Fruit fly (Drosophila melanogaster): ENCODE results near the gene CG32700.
A peak's percentile ranks its signal among the peaks of the same experiment; 100 is the strongest.

The CG32700 gene

DNA sequence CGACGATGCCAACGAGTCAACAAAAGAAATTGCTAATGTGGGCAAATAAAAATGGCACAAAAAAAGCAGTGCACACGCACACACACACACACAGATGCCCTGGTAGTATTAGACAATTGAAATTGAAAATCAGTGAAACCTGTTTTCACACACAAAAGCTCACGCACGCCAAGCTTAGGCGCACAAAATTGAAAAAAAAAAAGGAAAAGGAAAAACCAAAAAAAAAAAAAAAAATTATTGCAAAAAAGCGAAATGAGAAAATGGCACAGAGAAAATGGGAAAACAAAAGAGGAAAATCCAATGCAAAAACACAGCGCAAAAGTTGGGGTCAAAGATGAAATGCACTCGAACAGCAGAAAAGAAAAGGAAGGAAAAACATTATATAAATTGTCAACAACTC is 76.5 kb downstream of the CG32700 start:
- TF ChIP-seq CG31627 (GFP tag; optimal IDR thresholded peaks at IDR 0.05) (no peak), vri (GFP tag; optimal IDR thresholded peaks at IDR 0.05) (no peak), CG15336 (GFP tag; IDR thresholded peaks at IDR 0.05) (peak; percentile 61; the same call in 1 of the 2 replicates), salr (GFP tag; optimal IDR thresholded peaks at IDR 0.05) (no peak), topi (GFP tag; optimal IDR thresholded peaks at IDR 0.05) (no peak), dac (GFP tag; optimal IDR thresholded peaks at IDR 0.05) (no peak), net (GFP tag; optimal IDR thresholded peaks at IDR 0.05) (no peak), Lpt (GFP tag; optimal IDR thresholded peaks at IDR 0.05) (peak; percentile 41), fkh (GFP tag; optimal IDR thresholded peaks at IDR 0.05) (no peak), Gug (GFP tag; IDR thresholded peaks at IDR 0.05) (no peak), Eip75B (GFP tag; optimal IDR thresholded peaks at IDR 0.05) (no peak), ss (GFP tag; optimal IDR thresholded peaks at IDR 0.05) (no peak), fd85E (GFP tag; optimal IDR thresholded peaks at IDR 0.05) (no peak), CG4318 (GFP tag; optimal IDR thresholded peaks at IDR 0.05) (no peak), Hr38 (GFP tag; optimal IDR thresholded peaks at IDR 0.05) (no peak), Smox (GFP tag; optimal IDR thresholded peaks at IDR 0.05) (no peak), acj6 (GFP tag; optimal IDR thresholded peaks at IDR 0.05) (no peak), CG1621 (tag; optimal IDR thresholded peaks at IDR 0.05) (no peak), achi (GFP tag; optimal IDR thresholded peaks at IDR 0.05) (no peak), OdsH (GFP tag; optimal IDR thresholded peaks at IDR 0.05) (no peak), CG34406 (GFP tag; optimal IDR thresholded peaks at IDR 0.05) (no peak), CG6808 (GFP tag; optimal IDR thresholded peaks at IDR 0.05) (no peak), CG10631 (GFP tag; optimal IDR thresholded peaks at IDR 0.05) (no peak), Hr39 (GFP tag; optimal IDR thresholded peaks at IDR 0.05) (no peak), lz (GFP tag; optimal IDR thresholded peaks at IDR 0.05) (no peak), eg (GFP tag; IDR thresholded peaks at IDR 0.05) (peak; percentile 78; the same call in 2 of the 3 replicates), CG8119 (GFP tag; IDR thresholded peaks at IDR 0.05) (peak; percentile 77), CG7368 (GFP tag; optimal IDR thresholded peaks at IDR 0.05) (no peak), Sox102F (GFP tag; optimal IDR thresholded peaks at IDR 0.05) (no peak), svp (GFP tag) (no peak), CG11902 (GFP tag; optimal IDR thresholded peaks at IDR 0.05) (no peak), CG9139 (GFP tag; optimal IDR thresholded peaks at IDR 0.05) (no peak), Eip78C (GFP tag) (no peak), CG10669 (GFP tag; optimal IDR thresholded peaks at IDR 0.05) (no peak), Met (GFP tag; optimal IDR thresholded peaks at IDR 0.05) (no peak), CG6276 (GFP tag; optimal IDR thresholded peaks at IDR 0.05) (peak; percentile 44), Blimp-1 (GFP tag; optimal IDR thresholded peaks at IDR 0.05) (no peak), CG8319 (GFP tag; optimal IDR thresholded peaks at IDR 0.05) (no peak), CG16779 (tag; optimal IDR thresholded peaks at IDR 0.05) (no peak), CG3032 (tag; optimal IDR thresholded peaks at IDR 0.05) (no peak), cyc (GFP tag; optimal IDR thresholded peaks at IDR 0.05) (no peak), CG6792 (GFP tag; optimal IDR thresholded peaks at IDR 0.05) (no peak), CG11762 (GFP tag; optimal IDR thresholded peaks at IDR 0.05; ENCODE audit: insufficient read depth) (no peak), CG32006 (GFP tag; optimal IDR thresholded peaks at IDR 0.05) (no peak), CG6854 (GFP tag; optimal IDR thresholded peaks at IDR 0.05) (no peak), spab (GFP tag; optimal IDR thresholded peaks at IDR 0.05) (no peak), CG8632 (GFP tag; optimal IDR thresholded peaks at IDR 0.05) (no peak), Hr4 (GFP tag; optimal IDR thresholded peaks at IDR 0.05) (peak; percentile 12), Sox15 (GFP tag; optimal IDR thresholded peaks at IDR 0.05) (no peak)
